In the genomic region with DNA sequence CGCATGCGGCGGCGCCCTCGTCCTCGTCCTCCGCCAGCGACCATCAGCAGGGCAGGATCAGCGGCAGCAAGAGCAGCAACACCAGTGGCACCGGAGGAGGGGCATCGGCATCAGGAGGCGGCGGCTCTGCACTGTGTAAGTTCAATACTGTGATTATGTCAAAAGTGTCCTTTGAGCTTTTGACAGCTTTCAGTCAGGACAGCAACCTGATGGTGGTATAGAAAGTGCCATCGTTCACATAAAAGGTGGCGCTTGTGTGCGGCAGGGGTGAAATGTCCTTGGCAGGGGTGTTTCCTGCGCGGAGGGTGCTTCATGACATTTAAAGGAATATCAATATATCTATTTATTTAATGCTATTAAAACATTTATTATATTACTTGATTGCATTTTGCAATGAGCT, we compare ENCODE assay signal across 2 fruit fly cellular contexts.
TF ChIP-seq lines count a peak whose summit lies in the region.

No protein-coding gene starts in this region.

- TF ChIP-seq CTCF in S2 (optimal IDR thresholded peaks at IDR 0.05; lab: Kevin White, UChicago), result peak; percentile 89 to 95
- peak; percentile 90 for TF ChIP-seq CTCF in whole organism, embryonic (GFP tag; optimal IDR thresholded peaks at IDR 0.05; lab: Kevin White, UChicago)

TF ChIP-seq in whole organism, embryonic, 481 proteins besides CTCF, POLR2A, EP300 and RAD21:
- TF ChIP-seq CG42726 (GFP tag; IDR thresholded peaks at IDR 0.05; lab: Robert Waterston, UW; ENCODE audit: partially characterized antibody) (0 out of 2 replicates have a peak, but pooled peaks have one; percentile 16), Sin3A (optimal IDR thresholded peaks at IDR 0.05; lab: Kevin White, UChicago) (no peak), CG11456 (GFP tag; IDR thresholded peaks at IDR 0.05; lab: Robert Waterston, UW) (0 out of 3 replicates have a peak, but pooled peaks have one; percentile 41), CG30431 (GFP tag; optimal IDR thresholded peaks at IDR 0.05; lab: Kevin White, UChicago) (no peak), zen (tag; optimal IDR thresholded peaks at IDR 0.05; lab: Kevin White, UChicago) (no peak), H15 (GFP tag; IDR thresholded peaks at IDR 0.05; lab: Robert Waterston, UW) (no peak), Dbx (GFP tag; IDR thresholded peaks at IDR 0.05; lab: Robert Waterston, UW) (no peak), crc (GFP tag; optimal IDR thresholded peaks at IDR 0.05; lab: Kevin White, UChicago) (no peak), CG16779 (GFP tag; IDR thresholded peaks at IDR 0.05; lab: Robert Waterston, UW) (no peak), onecut (GFP tag; IDR thresholded peaks at IDR 0.05; lab: Robert Waterston, UW) (0 out of 2 replicates have a peak, but pooled peaks have one; percentile 6), Med (GFP tag; lab: Kevin White, UChicago) (peak; percentile 53), HLH54F (GFP tag; optimal IDR thresholded peaks at IDR 0.05; lab: Kevin White, UChicago) (no peak), CG13123 (GFP tag; optimal IDR thresholded peaks at IDR 0.05; lab: Kevin White, UChicago) (no peak), HmgD (GFP tag; optimal IDR thresholded peaks at IDR 0.05; lab: Kevin White, UChicago) (no peak), CG2199 (GFP tag; IDR thresholded peaks at IDR 0.05; lab: Robert Waterston, UW) (no peak), caup (GFP tag; optimal IDR thresholded peaks at IDR 0.05; lab: Kevin White, UChicago; ENCODE audit: severe bottlenecking) (no peak), nerfin-1 (tag; optimal IDR thresholded peaks at IDR 0.05; lab: Kevin White, UChicago) (no peak), CG7786 (GFP tag; optimal IDR thresholded peaks at IDR 0.05; lab: Kevin White, UChicago) (no peak), Ssrp (tag; optimal IDR thresholded peaks at IDR 0.05; lab: Kevin White, UChicago) (no peak), CG3065 (GFP tag; optimal IDR thresholded peaks at IDR 0.05; lab: Kevin White, UChicago) (no peak), CG9215 (GFP tag; IDR thresholded peaks at IDR 0.05; lab: Robert Waterston, UW) (no peak), CG7987 (GFP tag; optimal IDR thresholded peaks at IDR 0.05; lab: Kevin White, UChicago) (no peak), Bteb2 (GFP tag; optimal IDR thresholded peaks at IDR 0.05; lab: Kevin White, UChicago) (no peak), seq (GFP tag; IDR thresholded peaks at IDR 0.05; lab: Robert Waterston, UW) (0 out of 2 replicates have a peak, but pooled peaks have one; percentile 33), Spps (tag; optimal IDR thresholded peaks at IDR 0.05; lab: Kevin White, UChicago) (no peak), fd3F (GFP tag; optimal IDR thresholded peaks at IDR 0.05; lab: Kevin White, UChicago) (no peak), h (optimal IDR thresholded peaks at IDR 0.05; lab: Kevin White, UChicago) (no peak), gcm (GFP tag; optimal IDR thresholded peaks at IDR 0.05; lab: Kevin White, UChicago) (no peak), org-1 (GFP tag; optimal IDR thresholded peaks at IDR 0.05; lab: Kevin White, UChicago) (no peak), Ets65A (GFP tag; lab: Kevin White, UChicago) (peak; percentile 35), CG18764 (GFP tag; optimal IDR thresholded peaks at IDR 0.05; lab: Kevin White, UChicago) (no peak), Atf6 (GFP tag; IDR thresholded peaks at IDR 0.05; lab: Robert Waterston, UW) (no peak), psq (GFP tag; optimal IDR thresholded peaks at IDR 0.05; lab: Kevin White, UChicago) (no peak), CG18262 (tag; optimal IDR thresholded peaks at IDR 0.05; lab: Kevin White, UChicago) (no peak), CG6272 (GFP tag; IDR thresholded peaks at IDR 0.05; lab: Robert Waterston, UW) (0 out of 2 replicates have a peak, but pooled peaks have one; percentile 26), CG8924 (tag; optimal IDR thresholded peaks at IDR 0.05; lab: Kevin White, UChicago) (no peak), lov (optimal IDR thresholded peaks at IDR 0.05; lab: Kevin White, UChicago) (no peak), lov (GFP tag; IDR thresholded peaks at IDR 0.05; lab: Robert Waterston, UW) (no peak), Nf-YC (tag; optimal IDR thresholded peaks at IDR 0.05; lab: Kevin White, UChicago) (no peak), Scr (GFP tag; IDR thresholded peaks at IDR 0.05; lab: Robert Waterston, UW; ENCODE audit: partially characterized antibody) (no peak), CG9727 (GFP tag; optimal IDR thresholded peaks at IDR 0.05; lab: Kevin White, UChicago) (no peak), CG18476 (GFP tag; optimal IDR thresholded peaks at IDR 0.05; lab: Kevin White, UChicago) (no peak), dm (GFP tag; optimal IDR thresholded peaks at IDR 0.05; lab: Kevin White, UChicago) (no peak), sens-2 (GFP tag; IDR thresholded peaks at IDR 0.05; lab: Robert Waterston, UW) (no peak), dpn (GFP tag; optimal IDR thresholded peaks at IDR 0.05; lab: Kevin White, UChicago) (no peak), ci (GFP tag; IDR thresholded peaks at IDR 0.05; lab: Robert Waterston, UW) (0 out of 3 replicates have a peak, but pooled peaks have one; percentile 25), mld (GFP tag; IDR thresholded peaks at IDR 0.05; lab: Robert Waterston, UW; ENCODE audit: partially characterized antibody) (no peak), CG2116 (GFP tag; optimal IDR thresholded peaks at IDR 0.05; lab: Kevin White, UChicago) (no peak), chinmo (GFP tag; IDR thresholded peaks at IDR 0.05; lab: Robert Waterston, UW; ENCODE audit: partially characterized antibody) (no peak), Hmr (GFP tag; optimal IDR thresholded peaks at IDR 0.05; lab: Kevin White, UChicago) (no peak), Fer3 (tag; optimal IDR thresholded peaks at IDR 0.05; lab: Kevin White, UChicago) (no peak), lmd (GFP tag; IDR thresholded peaks at IDR 0.05; lab: Robert Waterston, UW) (no peak), Ets97D (GFP tag; optimal IDR thresholded peaks at IDR 0.05; lab: Kevin White, UChicago) (peak; percentile 30), kni (GFP tag; optimal IDR thresholded peaks at IDR 0.05; lab: Kevin White, UChicago) (no peak), pho (GFP tag; optimal IDR thresholded peaks at IDR 0.05; lab: Kevin White, UChicago) (no peak), CG1602 (GFP tag; optimal IDR thresholded peaks at IDR 0.05; lab: Kevin White, UChicago) (no peak), tx (GFP tag; optimal IDR thresholded peaks at IDR 0.05; lab: Kevin White, UChicago) (no peak), Eip74EF (GFP tag; optimal IDR thresholded peaks at IDR 0.05; lab: Kevin White, UChicago) (no peak), lola (GFP tag; optimal IDR thresholded peaks at IDR 0.05; lab: Kevin White, UChicago) (no peak), twi (tag; optimal IDR thresholded peaks at IDR 0.05; lab: Kevin White, UChicago) (no peak), CG14050 (GFP tag; IDR thresholded peaks at IDR 0.05; lab: Robert Waterston, UW) (no peak), HmgZ (tag; optimal IDR thresholded peaks at IDR 0.05; lab: Kevin White, UChicago) (no peak), prd (optimal IDR thresholded peaks at IDR 0.05; lab: Kevin White, UChicago) (no peak), prd (GFP tag; IDR thresholded peaks at IDR 0.05; lab: Robert Waterston, UW) (no peak), kay (GFP tag; optimal IDR thresholded peaks at IDR 0.05; lab: Kevin White, UChicago) (no peak), eyg (GFP tag; optimal IDR thresholded peaks at IDR 0.05; lab: Kevin White, UChicago) (no peak), CG7271 (tag; optimal IDR thresholded peaks at IDR 0.05; lab: Kevin White, UChicago) (no peak), klu (GFP tag; IDR thresholded peaks at IDR 0.05; lab: Robert Waterston, UW) (no peak), grn (GFP tag; optimal IDR thresholded peaks at IDR 0.05; lab: Kevin White, UChicago) (no peak), Nf-YB (GFP tag; optimal IDR thresholded peaks at IDR 0.05; lab: Kevin White, UChicago) (no peak), hkb (optimal IDR thresholded peaks at IDR 0.05; lab: Kevin White, UChicago) (no peak), hkb (GFP tag; IDR thresholded peaks at IDR 0.05; lab: Robert Waterston, UW) (no peak), HLHmδ (GFP tag; optimal IDR thresholded peaks at IDR 0.05; lab: Kevin White, UChicago) (no peak), CG10543 (GFP tag; optimal IDR thresholded peaks at IDR 0.05; lab: Kevin White, UChicago) (no peak), C15 (GFP tag; IDR thresholded peaks at IDR 0.05; lab: Robert Waterston, UW) (no peak), crol (GFP tag; IDR thresholded peaks at IDR 0.05; lab: Robert Waterston, UW) (0 out of 2 replicates have a peak, but pooled peaks have one; percentile 22), Hr3 (GFP tag; optimal IDR thresholded peaks at IDR 0.05; lab: Kevin White, UChicago) (no peak), CG15011 (GFP tag; optimal IDR thresholded peaks at IDR 0.05; lab: Kevin White, UChicago) (no peak), CG4707 (GFP tag; optimal IDR thresholded peaks at IDR 0.05; lab: Kevin White, UChicago) (no peak), CG9817 (tag; optimal IDR thresholded peaks at IDR 0.05; lab: Kevin White, UChicago) (no peak), Hsf (GFP tag; optimal IDR thresholded peaks at IDR 0.05; lab: Kevin White, UChicago) (no peak), CG3838 (GFP tag; optimal IDR thresholded peaks at IDR 0.05; lab: Kevin White, UChicago) (no peak), corto (GFP tag; optimal IDR thresholded peaks at IDR 0.05; lab: Kevin White, UChicago) (no peak), CG6689 (GFP tag; IDR thresholded peaks at IDR 0.05; lab: Robert Waterston, UW) (no peak), pita (GFP tag; optimal IDR thresholded peaks at IDR 0.05; lab: Kevin White, UChicago) (peak; percentile 49), Oaz (GFP tag; IDR thresholded peaks at IDR 0.05; lab: Robert Waterston, UW) (0 out of 2 replicates have a peak, but pooled peaks have one; percentile 5), hbn (GFP tag; IDR thresholded peaks at IDR 0.05; lab: Robert Waterston, UW; ENCODE audit: partially characterized antibody) (no peak), bbx (GFP tag; IDR thresholded peaks at IDR 0.05; lab: Robert Waterston, UW; ENCODE audit: partially characterized antibody) (no peak)
